Worm (Caenorhabditis elegans): ENCODE results near the gene idpb-5.

DNA sequence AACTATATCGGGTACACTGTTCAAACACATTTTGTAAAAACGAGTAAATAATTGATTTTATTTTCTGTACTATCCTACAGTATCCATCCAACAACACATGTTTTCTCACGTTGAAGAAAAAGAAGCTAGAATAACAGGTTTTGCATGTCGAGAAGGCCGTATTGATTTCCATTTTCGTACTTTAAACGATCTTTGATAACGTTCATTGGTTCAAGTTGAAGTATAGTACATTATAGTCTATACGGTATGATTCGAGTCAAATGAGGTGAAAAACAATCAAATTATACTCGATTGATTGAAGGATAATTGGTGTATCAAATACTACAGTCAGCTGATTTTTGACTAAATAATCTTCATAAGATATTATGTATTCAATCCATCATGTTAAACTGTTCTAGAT, 38.8 kb upstream of the idpb-5 start:
- no peak for TF ChIP-seq klf-2 (GFP tag; conservative IDR thresholded peaks at IDR 0.05)
- no peak for TF ChIP-seq ztf-23 (GFP tag; IDR thresholded peaks at IDR 0.05)
- no peak for TF ChIP-seq flt-1 (GFP tag; IDR thresholded peaks at IDR 0.05)
- no peak for TF ChIP-seq med-1 (GFP tag; optimal IDR thresholded peaks at IDR 0.05; ENCODE audit: insufficient read depth)

Data from whole organism, midembryonic.